Fruit fly (Drosophila melanogaster) whole organism, embryonic: Measurements from ENCODE around the gene Pdfr.

Experiments
- CG10321 ChIP-seq: fragments of 200-800 bp; sonication (Bioruptor generic); IDR thresholded peaks from 2 replicates; pipeline ENCODE4 v1.3.6; 2022; ENCODE audit warnings: missing biosample characterization, missing genetic modification characterization
- CG10431 ChIP-seq: fragments of 200-800 bp; sonication (Bioruptor generic); optimal IDR thresholded peaks from 3 replicates; lab custom pipeline; 2018; ENCODE audit warnings: missing biosample characterization, mild to moderate bottlenecking, missing genetic modification characterization
- CG10543 ChIP-seq: fragments of 200-800 bp; sonication (Bioruptor generic); optimal IDR thresholded peaks from 3 replicates; lab custom pipeline; 2017; ENCODE audit warnings: missing biosample characterization, mild to moderate bottlenecking, missing genetic modification characterization, moderate library complexity
- CG10565 ChIP-seq: fragments of 200-800 bp; sonication (Bioruptor generic); optimal IDR thresholded peaks from 3 replicates; lab custom pipeline; 2016; ENCODE audit warnings: missing biosample characterization, mild to moderate bottlenecking, missing genetic modification characterization
- CG10654 ChIP-seq: fragments of 200-800 bp; sonication (Bioruptor generic); optimal IDR thresholded peaks from 2 replicates; lab custom pipeline; 2016; ENCODE audit warnings: missing biosample characterization, missing genetic modification characterization
- CG10959 ChIP-seq: fragments of 200-800 bp; sonication (Bioruptor generic); IDR thresholded peaks from 2 replicates; pipeline ENCODE4 v1.3.6; 2022; ENCODE audit warnings: missing biosample characterization, missing genetic modification characterization
- CG11696 ChIP-seq: fragments of 200-800 bp; sonication (Bioruptor generic); IDR thresholded peaks from 2 replicates; pipeline ENCODE4 v1.3.6; 2022; ENCODE audit warnings: missing biosample characterization, missing genetic modification characterization
- CG12219 ChIP-seq: fragments of 200-800 bp; sonication (Bioruptor generic); optimal IDR thresholded peaks from 3 replicates; lab custom pipeline; 2018; ENCODE audit warnings: missing biosample characterization, mild to moderate bottlenecking, missing genetic modification characterization
- CG14965 ChIP-seq: fragments of 200-800 bp; sonication (Bioruptor generic); optimal IDR thresholded peaks from 2 replicates; lab custom pipeline; 2016; ENCODE audit warnings: missing biosample characterization, missing genetic modification characterization, borderline replicate concordance
- CG15514 ChIP-seq: fragments of 200-800 bp; sonication (Bioruptor generic); optimal IDR thresholded peaks from 3 replicates; lab custom pipeline; 2017; ENCODE audit warnings: missing biosample characterization, missing genetic modification characterization, mild to moderate bottlenecking, moderate library complexity, missing genetic modification reagents
- CG16815 ChIP-seq: fragments of 200-800 bp; sonication (Bioruptor generic); optimal IDR thresholded peaks from 3 replicates; lab custom pipeline; 2017; ENCODE audit warnings: missing biosample characterization, mild to moderate bottlenecking, missing genetic modification characterization
- CG17802 ChIP-seq: fragments of 200-800 bp; sonication (Bioruptor generic); optimal IDR thresholded peaks from 2 replicates; lab custom pipeline; 2018; ENCODE audit warnings: missing biosample characterization, mild to moderate bottlenecking, missing genetic modification characterization, moderate library complexity
- CG1792 ChIP-seq: fragments of 200-800 bp; sonication (Bioruptor generic); optimal IDR thresholded peaks from 2 replicates; lab custom pipeline; 2016; ENCODE audit warnings: missing biosample characterization, missing genetic modification characterization
- CG4854 ChIP-seq: fragments of 200-800 bp; sonication (Bioruptor generic); optimal IDR thresholded peaks from 2 replicates; lab custom pipeline; 2016; ENCODE audit warnings: missing biosample characterization, missing genetic modification characterization, inconsistent platforms
- CG5180 ChIP-seq: fragments of 200-800 bp; sonication (Bioruptor generic); optimal IDR thresholded peaks from 3 replicates; lab custom pipeline; 2017; ENCODE audit warnings: missing biosample characterization, missing genetic modification characterization, mild to moderate bottlenecking, moderate library complexity, missing genetic modification reagents
- CG6272 ChIP-seq: fragments of 200-800 bp; sonication (Bioruptor generic); IDR thresholded peaks from 2 replicates; pipeline ENCODE4 v1.3.6; 2022; ENCODE audit warnings: missing biosample characterization, missing genetic modification characterization
- CG6683 ChIP-seq: fragments of 200-800 bp; sonication (Bioruptor generic); optimal IDR thresholded peaks from 2 replicates; lab custom pipeline; 2017; ENCODE audit warnings: missing biosample characterization, mild to moderate bottlenecking, missing genetic modification characterization, missing genetic modification reagents
- CG7786 ChIP-seq: fragments of 200-800 bp; sonication (Bioruptor generic); optimal IDR thresholded peaks from 2 replicates; lab custom pipeline; 2016; ENCODE audit warnings: missing biosample characterization, missing genetic modification characterization
- D ChIP-seq, 2 experiments: fragments of 200-800 bp in 1 of 2; fragments of >200 bp in 1 of 2; sonication (Bioruptor generic) in 1 of 2; optimal IDR thresholded peaks; 2 replicates in 1 of 2; 3 replicates in 1 of 2; lab custom pipeline; 2017; ENCODE audit warnings: mild to moderate bottlenecking in 1 of 2, missing biosample characterization in 1 of 2, missing genetic modification characterization in 1 of 2, missing genetic modification reagents in 1 of 2
- Dip2 ChIP-seq: fragments of 200-800 bp; sonication (Bioruptor generic); IDR thresholded peaks from 2 replicates; pipeline ENCODE4 v1.3.6; 2022; ENCODE audit warnings: missing biosample characterization, missing genetic modification characterization
- Hmr ChIP-seq: fragments of 200-800 bp; sonication (Bioruptor generic); optimal IDR thresholded peaks from 3 replicates; lab custom pipeline; 2017; ENCODE audit warnings: mild to moderate bottlenecking, missing biosample characterization, missing genetic modification reagents, missing genetic modification characterization
- Lpt ChIP-seq: fragments of >200 bp; optimal IDR thresholded peaks from 2 replicates; lab custom pipeline; 2018; ENCODE audit warnings: missing biosample characterization, missing genetic modification characterization
- MTF-1 ChIP-seq: fragments of 200-800 bp; sonication (Bioruptor generic); optimal IDR thresholded peaks from 2 replicates; lab custom pipeline; 2018; ENCODE audit warnings: missing biosample characterization, mild to moderate bottlenecking, missing genetic modification characterization, borderline replicate concordance
- Max ChIP-seq: fragments of 200-800 bp; sonication (Bioruptor generic); optimal IDR thresholded peaks from 2 replicates; lab custom pipeline; 2016; ENCODE audit warnings: missing biosample characterization, mild to moderate bottlenecking, missing genetic modification characterization
- Myb ChIP-seq: fragments of 200-800 bp; sonication (Bioruptor generic); optimal IDR thresholded peaks from 2 replicates; lab custom pipeline; 2016; ENCODE audit warnings: missing biosample characterization, missing genetic modification characterization
- Side ChIP-seq: fragments of 200-800 bp; sonication (Bioruptor generic); optimal IDR thresholded peaks from 2 replicates; lab custom pipeline; 2016; ENCODE audit warnings: missing biosample characterization, missing genetic modification characterization
- Six4 ChIP-seq: fragments of 200-800 bp; sonication (Bioruptor generic); optimal IDR thresholded peaks from 2 replicates; lab custom pipeline; 2016; ENCODE audit warnings: missing biosample characterization, missing genetic modification characterization
- Tbp ChIP-seq: fragments of >200 bp; optimal IDR thresholded peaks from 2 replicates; lab custom pipeline; 2018; ENCODE audit warnings: missing biosample characterization, missing genetic modification characterization
- Xrp1 ChIP-seq: fragments of 200-800 bp; sonication (Bioruptor generic); IDR thresholded peaks from 2 replicates; pipeline ENCODE4 v1.3.6; 2022; ENCODE audit warnings: missing biosample characterization, missing genetic modification characterization
- amos ChIP-seq: fragments of 200-800 bp; sonication (Bioruptor generic); IDR thresholded peaks from 2 replicates; pipeline ENCODE4 v1.3.6; 2022; ENCODE audit warnings: missing biosample characterization, missing genetic modification characterization; ENCODE audit not compliant: partially characterized antibody
- cas ChIP-seq: fragments of 200-800 bp; sonication (Bioruptor generic); IDR thresholded peaks from 2 replicates; pipeline ENCODE4 v1.3.6; 2022; ENCODE audit warnings: missing biosample characterization, missing genetic modification characterization
- cg ChIP-seq: fragments of 200-800 bp; sonication (Bioruptor generic); optimal IDR thresholded peaks from 3 replicates; lab custom pipeline; 2019; ENCODE audit warnings: missing biosample characterization, mild to moderate bottlenecking, missing genetic modification characterization, moderate library complexity
- chinmo ChIP-seq: fragments of 200-800 bp; sonication (Bioruptor generic); IDR thresholded peaks from 4 replicates; pipeline ENCODE4 v1.3.6; 2022; ENCODE audit warnings: missing biosample characterization, missing genetic modification characterization; ENCODE audit not compliant: partially characterized antibody
- crol ChIP-seq: fragments of 200-800 bp; sonication (Bioruptor generic); IDR thresholded peaks from 2 replicates; pipeline ENCODE4 v1.3.6; 2022; ENCODE audit warnings: missing biosample characterization, missing genetic modification characterization
- cwo ChIP-seq: fragments of 200-800 bp; sonication (Bioruptor generic); optimal IDR thresholded peaks from 3 replicates; lab custom pipeline; 2017; ENCODE audit warnings: missing biosample characterization, missing genetic modification characterization, mild to moderate bottlenecking, moderate library complexity, missing genetic modification reagents
- eve ChIP-seq, 2 experiments: fragments of >200 bp; optimal IDR thresholded peaks; 2 replicates each; lab custom pipeline; 2017; ENCODE audit warnings: missing biosample characterization in 2 of 2, missing genetic modification characterization in 2 of 2
- fd3F ChIP-seq: fragments of 200-800 bp; sonication (Bioruptor generic); optimal IDR thresholded peaks from 2 replicates; lab custom pipeline; 2018; ENCODE audit warnings: missing biosample characterization, mild to moderate bottlenecking, missing genetic modification characterization, moderate library complexity
- fu2 ChIP-seq: fragments of 200-800 bp; sonication (Bioruptor generic); optimal IDR thresholded peaks from 2 replicates; lab custom pipeline; 2016; ENCODE audit warnings: missing biosample characterization, missing genetic modification characterization
- ind ChIP-seq: fragments of 200-800 bp; sonication (Bioruptor generic); optimal IDR thresholded peaks from 3 replicates; lab custom pipeline; 2016; ENCODE audit warnings: missing biosample characterization, missing genetic modification characterization
- ken ChIP-seq: fragments of 200-800 bp; sonication (Bioruptor generic); IDR thresholded peaks from 3 replicates; pipeline ENCODE4 v1.3.6; 2022; ENCODE audit warnings: missing biosample characterization, missing genetic modification characterization
- klu ChIP-seq: fragments of 200-800 bp; sonication (Bioruptor generic); IDR thresholded peaks from 2 replicates; pipeline ENCODE4 v1.3.6; 2022; ENCODE audit warnings: missing biosample characterization, missing genetic modification characterization
- luna ChIP-seq: fragments of 200-800 bp; sonication (Bioruptor generic); optimal IDR thresholded peaks from 2 replicates; lab custom pipeline; 2016; ENCODE audit warnings: missing biosample characterization, missing genetic modification characterization
- pum ChIP-seq: fragments of 200-800 bp; sonication (Bioruptor generic); optimal IDR thresholded peaks from 2 replicates; lab custom pipeline; 2016; ENCODE audit warnings: missing biosample characterization, missing genetic modification characterization
- ro ChIP-seq: fragments of 200-800 bp; sonication (Bioruptor generic); IDR thresholded peaks from 2 replicates; pipeline ENCODE4 v1.3.6; 2022; ENCODE audit warnings: missing biosample characterization, missing genetic modification characterization
- scrt ChIP-seq: fragments of 200-800 bp; sonication (Bioruptor generic); optimal IDR thresholded peaks from 2 replicates; lab custom pipeline; 2018; ENCODE audit warnings: missing biosample characterization, mild to moderate bottlenecking, missing genetic modification characterization, moderate library complexity
- sd ChIP-seq: fragments of 200-800 bp; sonication (Bioruptor generic); optimal IDR thresholded peaks from 3 replicates; lab custom pipeline; 2018; ENCODE audit warnings: missing biosample characterization, mild to moderate bottlenecking, missing genetic modification characterization, moderate library complexity
- sens ChIP-seq: fragments of 200-800 bp; sonication (Bioruptor generic); peaks from one replicate; lab custom pipeline; 2016; ENCODE audit warnings: missing biosample characterization, missing genetic modification characterization
- slbo ChIP-seq: fragments of 200-800 bp; sonication (Bioruptor generic); IDR thresholded peaks from 2 replicates; pipeline ENCODE4 v1.3.6; 2022; ENCODE audit warnings: missing biosample characterization, missing genetic modification characterization
- tup ChIP-seq: fragments of 200-800 bp; sonication (Bioruptor generic); optimal IDR thresholded peaks from 2 replicates; lab custom pipeline; 2016; ENCODE audit warnings: missing biosample characterization, mild to moderate bottlenecking, missing genetic modification characterization, moderate library complexity
- z ChIP-seq: fragments of 200-800 bp; sonication (Bioruptor generic); IDR thresholded peaks from 3 replicates; pipeline ENCODE4 v1.3.6; 2022; ENCODE audit warnings: missing biosample characterization, missing genetic modification characterization
- zfh1 ChIP-seq: fragments of 200-800 bp; sonication (Bioruptor generic); IDR thresholded peaks from 3 replicates; pipeline ENCODE4 v1.3.6; 2022; ENCODE audit warnings: missing biosample characterization, missing genetic modification characterization

The Pdfr gene

dm6 chrX:2545328-2545758 is 6.7 kb upstream of the Pdfr start, which contains the start of gene trol (continued):
- TF ChIP-seq CG4854 (GFP tag; lab: Kevin White, UChicago) (no peak), cas (no peak), Myb (GFP tag; lab: Kevin White, UChicago) (no peak), D (optimal IDR thresholded peaks at IDR 0.05; lab: Kevin White, UChicago) (no peak), D (GFP tag; optimal IDR thresholded peaks at IDR 0.05; lab: Kevin White, UChicago) (no peak), cg (GFP tag; lab: Kevin White, UChicago) (no peak), CG10321 (GFP tag; lab: Robert Waterston, UW) (0 out of 2 replicates have a peak, but pooled peaks have one; percentile 11), z (GFP tag; lab: Robert Waterston, UW) (no peak), CG6683 (GFP tag; lab: Kevin White, UChicago) (no peak), CG10565 (GFP tag; lab: Kevin White, UChicago) (no peak), eve (GFP tag; optimal IDR thresholded peaks at IDR 0.05; lab: Kevin White, UChicago) (no peak), amos (GFP tag; lab: Robert Waterston, UW) (peak; percentile 10; the same call in 1 of the 2 replicates), Lpt (no peak), CG14965 (GFP tag; lab: Kevin White, UChicago) (no peak), CG10959 (no peak), Xrp1 (GFP tag; lab: Robert Waterston, UW) (no peak), CG15514 (GFP tag; lab: Kevin White, UChicago) (no peak), MTF-1 (GFP tag; lab: Kevin White, UChicago) (no peak), ken (GFP tag; lab: Robert Waterston, UW) (no peak), CG17802 (no peak), CG1792 (GFP tag; lab: Kevin White, UChicago) (no peak), Hmr (GFP tag; lab: Kevin White, UChicago) (no peak), ro (GFP tag; lab: Robert Waterston, UW) (no peak), fd3F (GFP tag; lab: Kevin White, UChicago) (no peak), CG16815 (GFP tag; lab: Kevin White, UChicago) (no peak), CG10431 (GFP tag; lab: Kevin White, UChicago) (no peak), slbo (no peak), luna (GFP tag; lab: Kevin White, UChicago) (no peak), Six4 (GFP tag; lab: Kevin White, UChicago) (no peak), crol (GFP tag; lab: Robert Waterston, UW) (peak; percentile 69), CG5180 (no peak), tup (no peak), sens (peak; percentile 48), CG10543 (no peak), CG11696 (GFP tag; lab: Robert Waterston, UW) (no peak), fu2 (GFP tag; lab: Kevin White, UChicago) (no peak), pum (GFP tag; lab: Kevin White, UChicago) (no peak), sd (tag; lab: Kevin White, UChicago) (peak; percentile 45), CG6272 (GFP tag; lab: Robert Waterston, UW) (no peak), Max (GFP tag; lab: Kevin White, UChicago) (no peak), Tbp (no peak), CG10654 (no peak), CG12219 (GFP tag; lab: Kevin White, UChicago) (no peak), zfh1 (GFP tag; lab: Robert Waterston, UW) (peak; percentile 25; the same call in 1 of the 3 replicates), Side (GFP tag; lab: Kevin White, UChicago) (no peak), chinmo (peak; percentile 97), klu (GFP tag; lab: Robert Waterston, UW) (no peak), CG7786 (GFP tag; lab: Kevin White, UChicago) (no peak), ind (GFP tag; lab: Kevin White, UChicago) (no peak), scrt (no peak), cwo (GFP tag; lab: Kevin White, UChicago) (no peak), Dip2 (no peak)
